Worm (Caenorhabditis elegans) whole organism, midembryonic: ENCODE results near the gene C28H8.5.

Source experiments
- flt-1 ChIP-seq: fragments of 200-800 bp; sonication (Bioruptor generic); IDR thresholded peaks from 2 replicates; pipeline ENCODE4 v1.3.6; 2022; ENCODE audit warnings: missing genetic modification characterization, missing compliant biosample characterization
- med-1 ChIP-seq: sonication (generic microtip); optimal IDR thresholded peaks from 2 replicates; lab custom pipeline; 2017; ENCODE audit warnings: missing genetic modification characterization, mild to moderate bottlenecking, missing compliant biosample characterization, antibody characterized with exemption, missing genetic modification reagents; ENCODE audit not compliant: insufficient read depth
- ref-1 ChIP-seq: fragments of 200-800 bp; sonication (Bioruptor generic); conservative IDR thresholded peaks from 2 replicates; pipeline ENCODE4 v1.3.6; 2022; ENCODE audit warnings: missing genetic modification reagents, missing genetic modification characterization, missing compliant biosample characterization

- TF ChIP-seq flt-1 (GFP tag; lab: Robert Waterston, UW) (no peak), med-1 (no peak), ref-1 (GFP tag; lab: Robert Waterston, UW) (no peak)
These were observed 16.6 kb downstream of the C28H8.5 start for ce11 chrIII:5900709-5901108.
